Worm (Caenorhabditis elegans) whole organism, L4 larva: ENCODE results near the gene Y67D2.2.

Experiments used
- aly-2 ChIP-seq: sonication (generic microtip); optimal IDR thresholded peaks from 2 replicates; lab custom pipeline; 2018; ENCODE audit warnings: missing biosample characterization, missing genetic modification characterization
- egl-43 ChIP-seq: fragments of 200-800 bp; sonication (Bioruptor generic); IDR thresholded peaks from 2 replicates; pipeline ENCODE4 v1.3.6; 2022; ENCODE audit warnings: missing genetic modification reagents, missing genetic modification characterization, missing compliant biosample characterization
- fos-1 ChIP-seq: fragments of 150-350 bp; optimal IDR thresholded peaks from 2 replicates; lab custom pipeline; 2014; ENCODE audit warnings: missing biosample characterization, missing genetic modification characterization
- hlh-30 ChIP-seq: sonication (generic microtip); optimal IDR thresholded peaks from 2 replicates; lab custom pipeline; 2017; ENCODE audit warnings: antibody characterized with exemption, mild to moderate bottlenecking, missing genetic modification characterization, missing compliant biosample characterization; ENCODE audit not compliant: insufficient read depth
- jun-1 ChIP-seq: fragments of 150-350 bp; optimal IDR thresholded peaks from 2 replicates; lab custom pipeline; 2014; ENCODE audit warnings: missing biosample characterization, missing genetic modification reagents, missing genetic modification characterization
- nhr-10 ChIP-seq: fragments of 150-350 bp; optimal IDR thresholded peaks from 2 replicates; lab custom pipeline; 2014; ENCODE audit warnings: missing biosample characterization, missing genetic modification characterization
- nhr-11 ChIP-seq: fragments of 150-350 bp; optimal IDR thresholded peaks from 2 replicates; lab custom pipeline; 2014; ENCODE audit warnings: missing biosample characterization, missing genetic modification characterization
- nhr-237 ChIP-seq: sonication (generic microtip); optimal IDR thresholded peaks from 2 replicates; lab custom pipeline; 2017; ENCODE audit warnings: missing biosample characterization, missing genetic modification characterization
- nhr-76 ChIP-seq: fragments of 150-350 bp; optimal IDR thresholded peaks from 2 replicates; lab custom pipeline; 2014; ENCODE audit warnings: missing biosample characterization, missing genetic modification characterization
- nhr-77 ChIP-seq: fragments of 150-350 bp; optimal IDR thresholded peaks from 2 replicates; lab custom pipeline; 2014; ENCODE audit warnings: missing biosample characterization, missing genetic modification characterization
- pqm-1 ChIP-seq: sonication (generic microtip); optimal IDR thresholded peaks from 2 replicates; lab custom pipeline; 2017; ENCODE audit warnings: missing biosample characterization, missing genetic modification characterization
- unc-39 ChIP-seq: sonication (generic microtip); optimal IDR thresholded peaks from 2 replicates; lab custom pipeline; 2017; ENCODE audit warnings: missing biosample characterization, missing genetic modification characterization
- zag-1 ChIP-seq: fragments of 150-350 bp; optimal IDR thresholded peaks from 2 replicates; lab custom pipeline; 2014; ENCODE audit warnings: missing biosample characterization, missing genetic modification characterization

DNA sequence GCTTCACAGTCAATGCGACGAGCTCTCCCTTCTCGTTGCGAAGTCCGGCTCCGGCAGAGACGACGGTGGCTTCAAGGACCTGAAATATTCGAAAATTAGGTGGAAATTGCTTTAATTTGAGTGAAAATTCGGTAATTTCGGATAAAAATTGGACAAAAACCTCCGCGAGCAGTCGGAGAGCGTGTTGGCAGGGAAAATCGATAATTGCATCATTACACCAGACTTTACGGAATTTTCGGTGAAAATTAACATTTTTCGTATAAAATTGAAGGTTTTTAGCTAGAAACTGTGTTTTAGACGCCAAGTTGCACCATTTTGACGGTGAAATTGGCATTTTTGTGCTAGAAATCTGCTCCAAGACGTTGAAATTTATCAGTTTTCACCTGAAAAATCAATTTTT is 59.7 kb downstream of the Y67D2.2 start:
- no peak for TF ChIP-seq fos-1 (tag; lab: Kevin White, UChicago)
- no peak for TF ChIP-seq hlh-30 (tag; lab: Kevin White, UChicago)
- TF ChIP-seq jun-1 (tag; lab: Kevin White, UChicago): no peak
- no peak for TF ChIP-seq nhr-237
- no peak for TF ChIP-seq pqm-1 (tag; lab: Kevin White, UChicago)
- TF ChIP-seq unc-39 (tag; lab: Kevin White, UChicago): no peak
- no peak for TF ChIP-seq nhr-77 (tag; lab: Kevin White, UChicago)
- no peak for TF ChIP-seq aly-2 (tag; lab: Kevin White, UChicago)
- TF ChIP-seq nhr-11: no peak
- no peak for TF ChIP-seq nhr-10 (tag; lab: Kevin White, UChicago)
- no peak for TF ChIP-seq nhr-76 (tag; lab: Kevin White, UChicago)
- no peak for TF ChIP-seq egl-43
- no peak for TF ChIP-seq zag-1 (tag; lab: Kevin White, UChicago)
